Fruit fly (Drosophila melanogaster) whole organism, pupa: ENCODE measurements around the gene CG14212.
A peak's percentile ranks its signal among the peaks of the same experiment; 100 is the strongest.

Source experiments
- CG10348 ChIP-seq: fragments of 200-800 bp; sonication (Bioruptor generic); IDR thresholded peaks from 2 replicates; pipeline ENCODE4 v1.3.6; 2022; ENCODE audit warnings: missing biosample characterization, missing genetic modification characterization
- CG12605 ChIP-seq: fragments of 200-800 bp; sonication (Bioruptor generic); IDR thresholded peaks from 2 replicates; pipeline ENCODE4 v1.3.6; 2022; ENCODE audit warnings: missing biosample characterization, missing genetic modification characterization
- CG13204 ChIP-seq: fragments of 200-800 bp; sonication (Bioruptor generic); optimal IDR thresholded peaks from 2 replicates; lab custom pipeline; 2018; ENCODE audit warnings: missing biosample characterization, mild to moderate bottlenecking, missing genetic modification characterization, moderate library complexity
- CG14655 ChIP-seq: fragments of 200-800 bp; sonication (Bioruptor generic); optimal IDR thresholded peaks from 3 replicates; lab custom pipeline; 2017; ENCODE audit warnings: mild to moderate bottlenecking, missing biosample characterization, missing genetic modification reagents, missing genetic modification characterization
- CG15710 ChIP-seq: fragments of 200-800 bp; sonication (Bioruptor generic); optimal IDR thresholded peaks from 2 replicates; lab custom pipeline; 2018; ENCODE audit warnings: missing biosample characterization, mild to moderate bottlenecking, missing genetic modification characterization, moderate library complexity
- CG17806 ChIP-seq: fragments of 200-800 bp; sonication (Bioruptor generic); optimal IDR thresholded peaks from 2 replicates; lab custom pipeline; 2018; ENCODE audit warnings: missing biosample characterization, mild to moderate bottlenecking, missing genetic modification characterization, moderate library complexity
- CG32121 ChIP-seq: fragments of 200-800 bp; sonication (Bioruptor generic); IDR thresholded peaks from 2 replicates; pipeline ENCODE4 v1.3.6; 2022; ENCODE audit warnings: missing biosample characterization, missing genetic modification characterization
- CG34367 ChIP-seq: fragments of 200-800 bp; sonication (Bioruptor generic); optimal IDR thresholded peaks from 2 replicates; lab custom pipeline; 2018; ENCODE audit warnings: missing biosample characterization, mild to moderate bottlenecking, missing genetic modification characterization
- CG4496 ChIP-seq: fragments of 200-800 bp; sonication (Bioruptor generic); IDR thresholded peaks from 3 replicates; pipeline ENCODE4 v1.3.6; 2022; ENCODE audit warnings: missing biosample characterization, missing genetic modification characterization
- CG8159 ChIP-seq: fragments of 200-800 bp; sonication (Bioruptor generic); optimal IDR thresholded peaks from 3 replicates; lab custom pipeline; 2018; ENCODE audit warnings: missing biosample characterization, mild to moderate bottlenecking, missing genetic modification characterization, moderate library complexity
- CG8301 ChIP-seq: fragments of 200-800 bp; sonication (Bioruptor generic); optimal IDR thresholded peaks from 2 replicates; lab custom pipeline; 2018; ENCODE audit warnings: missing biosample characterization, mild to moderate bottlenecking, missing genetic modification characterization
- CG9948 ChIP-seq: fragments of 200-800 bp; sonication (Bioruptor generic); optimal IDR thresholded peaks from 2 replicates; lab custom pipeline; 2018; ENCODE audit warnings: missing biosample characterization, mild to moderate bottlenecking, missing genetic modification characterization, moderate library complexity
- D1 ChIP-seq: fragments of 200-800 bp; sonication (Bioruptor generic); optimal IDR thresholded peaks from 2 replicates; lab custom pipeline; 2018; ENCODE audit warnings: missing biosample characterization, mild to moderate bottlenecking, missing genetic modification characterization, moderate library complexity
- EcR ChIP-seq: fragments of 200-800 bp; sonication (Bioruptor generic); optimal IDR thresholded peaks from 3 replicates; lab custom pipeline; 2019; ENCODE audit warnings: missing biosample characterization, missing genetic modification characterization, mild to moderate bottlenecking, moderate library complexity, missing genetic modification reagents
- Ets98B ChIP-seq: fragments of 200-800 bp; sonication (Bioruptor generic); IDR thresholded peaks from 2 replicates; pipeline ENCODE4 v1.3.6; 2022; ENCODE audit warnings: missing biosample characterization, missing genetic modification characterization
- Pif1A ChIP-seq: fragments of 200-800 bp; sonication (Bioruptor generic); optimal IDR thresholded peaks from 3 replicates; lab custom pipeline; 2016; ENCODE audit warnings: missing biosample characterization, missing genetic modification characterization
- Pif1B ChIP-seq: fragments of 200-800 bp; sonication (Bioruptor generic); optimal IDR thresholded peaks from 3 replicates; lab custom pipeline; 2016; ENCODE audit warnings: missing biosample characterization, missing genetic modification characterization
- Snoo ChIP-seq: fragments of 200-800 bp; sonication (Bioruptor generic); optimal IDR thresholded peaks from 3 replicates; lab custom pipeline; 2017; ENCODE audit warnings: missing biosample characterization, mild to moderate bottlenecking, missing genetic modification characterization, inconsistent platforms
- fd96Ca ChIP-seq: fragments of 200-800 bp; sonication (Bioruptor generic); IDR thresholded peaks from 3 replicates; pipeline ENCODE4 v1.3.6; 2022; ENCODE audit warnings: missing biosample characterization, missing genetic modification characterization
- gl ChIP-seq: fragments of 200-800 bp; sonication (Bioruptor generic); optimal IDR thresholded peaks from 2 replicates; lab custom pipeline; 2018; ENCODE audit warnings: missing biosample characterization, mild to moderate bottlenecking, missing genetic modification characterization
- rn ChIP-seq: fragments of 200-800 bp; sonication (Bioruptor generic); IDR thresholded peaks from 2 replicates; pipeline ENCODE4 v1.3.6; 2022; ENCODE audit warnings: missing biosample characterization, missing genetic modification characterization

CG14212 gene

dm6 chrX:19663196-19663858 is 37.8 kb downstream of the CG14212 start:
- no peak for TF ChIP-seq CG14655 (GFP tag; lab: Kevin White, UChicago)
- TF ChIP-seq rn (GFP tag; lab: Robert Waterston, UW) = no peak
- no peak for TF ChIP-seq CG12605 (GFP tag; lab: Robert Waterston, UW)
- peak; percentile 25 for TF ChIP-seq CG13204 (GFP tag; lab: Kevin White, UChicago)
- peak; percentile 52 for TF ChIP-seq CG8301 (tag; lab: Kevin White, UChicago)
- TF ChIP-seq CG8159 = peak; percentile 72
- TF ChIP-seq fd96Ca (GFP tag; lab: Robert Waterston, UW) = no peak
- peak; percentile 22 for TF ChIP-seq CG34367 (tag; lab: Kevin White, UChicago)
- TF ChIP-seq Pif1B (GFP tag; lab: Kevin White, UChicago) = peak; percentile 51
- no peak for TF ChIP-seq Ets98B (GFP tag; lab: Robert Waterston, UW)
- peak; percentile 16 for TF ChIP-seq Pif1A (GFP tag; lab: Kevin White, UChicago)
- TF ChIP-seq gl (tag; lab: Kevin White, UChicago) = no peak
- TF ChIP-seq CG32121 (GFP tag; lab: Robert Waterston, UW) = no peak
- peak; percentile 72 for TF ChIP-seq EcR
- peak; percentile 54 for TF ChIP-seq CG15710 (tag; lab: Kevin White, UChicago)
- TF ChIP-seq CG9948 (tag; lab: Kevin White, UChicago) = peak; percentile 48
- TF ChIP-seq D1 (tag; lab: Kevin White, UChicago) = no peak
- TF ChIP-seq CG17806 (tag; lab: Kevin White, UChicago) = peak; percentile 15
- no peak for TF ChIP-seq CG10348 (GFP tag; lab: Robert Waterston, UW)
- no peak for TF ChIP-seq CG4496 (GFP tag; lab: Robert Waterston, UW)
- TF ChIP-seq Snoo (tag; lab: Kevin White, UChicago) = peak; percentile 53

dm6 chrX:19663859-19664728 is 38.6 kb downstream of the CG14212 start, which contains the start of the genes CG14223 and Ssu72:
Gene CG14223 (minus strand): TSS chrX:19663971.
Gene Ssu72 (plus strand): TSS chrX:19664561.
- TF ChIP-seq CG14655 (GFP tag; lab: Kevin White, UChicago) (no peak), fd96Ca (GFP tag; lab: Robert Waterston, UW) (no peak), CG9948 (tag; lab: Kevin White, UChicago) (no peak)

dm6 chrX:19665684-19666141 is 40.2 kb downstream of the CG14212 start:
- TF ChIP-seq CG15710 (tag; lab: Kevin White, UChicago) (peak; percentile 15), CG10348 (GFP tag; lab: Robert Waterston, UW) (no peak), rn (GFP tag; lab: Robert Waterston, UW) (0 out of 2 replicates have a peak, but pooled peaks have one; percentile 27), gl (tag; lab: Kevin White, UChicago) (no peak), CG8301 (tag; lab: Kevin White, UChicago) (peak; percentile 11), Pif1B (GFP tag; lab: Kevin White, UChicago) (peak; percentile 6), CG17806 (tag; lab: Kevin White, UChicago) (no peak), CG9948 (tag; lab: Kevin White, UChicago) (no peak), CG4496 (GFP tag; lab: Robert Waterston, UW) (peak; percentile 72), CG12605 (GFP tag; lab: Robert Waterston, UW) (peak; percentile 50), CG32121 (GFP tag; lab: Robert Waterston, UW) (peak; percentile 48; the same call in 1 of the 2 replicates), CG34367 (tag; lab: Kevin White, UChicago) (no peak), Ets98B (GFP tag; lab: Robert Waterston, UW) (peak; percentile 61; the same call in 1 of the 2 replicates), CG13204 (GFP tag; lab: Kevin White, UChicago) (peak; percentile 77), CG14655 (GFP tag; lab: Kevin White, UChicago) (peak; percentile 36), fd96Ca (GFP tag; lab: Robert Waterston, UW) (peak; percentile 74), Pif1A (GFP tag; lab: Kevin White, UChicago) (no peak), CG8159 (peak; percentile 32), Snoo (tag; lab: Kevin White, UChicago) (peak; percentile 43), D1 (tag; lab: Kevin White, UChicago) (no peak), EcR (peak; percentile 46)

dm6 chrX:19666991-19667409 is 41.5 kb downstream of the CG14212 start, which contains the start of gene Zw:
Gene Zw (plus strand): TSS chrX:19667252.
- TF ChIP-seq CG8159 (peak; percentile 45), EcR (peak; percentile 28), Pif1A (GFP tag; lab: Kevin White, UChicago) (peak; percentile 67), CG4496 (GFP tag; lab: Robert Waterston, UW) (peak; percentile 75), CG32121 (GFP tag; lab: Robert Waterston, UW) (peak; percentile 25; the same call in 1 of the 2 replicates), CG8301 (tag; lab: Kevin White, UChicago) (peak; percentile 36), CG14655 (GFP tag; lab: Kevin White, UChicago) (peak; percentile 52), Snoo (tag; lab: Kevin White, UChicago) (peak; percentile 40), CG13204 (GFP tag; lab: Kevin White, UChicago) (peak; percentile 95), CG10348 (GFP tag; lab: Robert Waterston, UW) (no peak), gl (tag; lab: Kevin White, UChicago) (no peak), CG34367 (tag; lab: Kevin White, UChicago) (peak; percentile 29), CG12605 (GFP tag; lab: Robert Waterston, UW) (no peak), D1 (tag; lab: Kevin White, UChicago) (no peak), rn (GFP tag; lab: Robert Waterston, UW) (0 out of 2 replicates have a peak, but pooled peaks have one; percentile 34), CG15710 (tag; lab: Kevin White, UChicago) (peak; percentile 36), Ets98B (GFP tag; lab: Robert Waterston, UW) (peak; percentile 72), CG17806 (tag; lab: Kevin White, UChicago) (peak; percentile 38), Pif1B (GFP tag; lab: Kevin White, UChicago) (peak; percentile 14), fd96Ca (GFP tag; lab: Robert Waterston, UW) (peak; percentile 74), CG9948 (tag; lab: Kevin White, UChicago) (peak; percentile 26)
